Fruit fly (Drosophila melanogaster) whole organism, embryonic: ENCODE data around the gene cold.

Experiments
- Aef1 ChIP-seq: fragments of 200-800 bp; sonication (Bioruptor generic); IDR thresholded peaks from 3 replicates; pipeline ENCODE4 v1.3.6; 2022; ENCODE audit warnings: missing biosample characterization, missing genetic modification characterization
- Atf-2 ChIP-seq: fragments of 200-800 bp; sonication (Bioruptor generic); optimal IDR thresholded peaks from 2 replicates; lab custom pipeline; 2016; ENCODE audit warnings: missing biosample characterization, missing genetic modification characterization
- Bgb ChIP-seq: fragments of 200-800 bp; sonication (Bioruptor generic); IDR thresholded peaks from 2 replicates; pipeline ENCODE4 v1.3.6; 2022; ENCODE audit warnings: missing biosample characterization, missing genetic modification characterization; ENCODE audit not compliant: partially characterized antibody
- CG10462 ChIP-seq: fragments of 200-800 bp; sonication (Bioruptor generic); optimal IDR thresholded peaks from 2 replicates; lab custom pipeline; 2016; ENCODE audit warnings: missing biosample characterization, missing genetic modification characterization
- CG11504 ChIP-seq: fragments of 200-800 bp; sonication (Bioruptor generic); optimal IDR thresholded peaks from 3 replicates; lab custom pipeline; 2019; ENCODE audit warnings: missing biosample characterization, mild to moderate bottlenecking, missing genetic modification characterization, moderate library complexity
- CG12104 ChIP-seq: fragments of 200-800 bp; sonication (Bioruptor generic); optimal IDR thresholded peaks from 3 replicates; lab custom pipeline; 2016; ENCODE audit warnings: missing biosample characterization, missing genetic modification characterization
- CG12219 ChIP-seq: fragments of 200-800 bp; sonication (Bioruptor generic); optimal IDR thresholded peaks from 3 replicates; lab custom pipeline; 2018; ENCODE audit warnings: missing biosample characterization, mild to moderate bottlenecking, missing genetic modification characterization
- CG1233 ChIP-seq: fragments of 200-800 bp; sonication (Bioruptor generic); optimal IDR thresholded peaks from 4 replicates; lab custom pipeline; 2018; ENCODE audit warnings: missing biosample characterization, mild to moderate bottlenecking, missing genetic modification characterization
- CG13287 ChIP-seq: fragments of 200-800 bp; sonication (Bioruptor generic); IDR thresholded peaks from 2 replicates; pipeline ENCODE4 v1.3.6; 2022; ENCODE audit warnings: missing biosample characterization, missing genetic modification characterization; ENCODE audit not compliant: partially characterized antibody
- CG1529 ChIP-seq: fragments of 200-800 bp; sonication (Bioruptor generic); optimal IDR thresholded peaks from 3 replicates; lab custom pipeline; 2018; ENCODE audit warnings: missing biosample characterization, missing genetic modification characterization
- CG15479 ChIP-seq: fragments of 200-800 bp; sonication (Bioruptor generic); optimal IDR thresholded peaks from 3 replicates; lab custom pipeline; 2019; ENCODE audit warnings: missing biosample characterization, mild to moderate bottlenecking, missing genetic modification characterization, moderate library complexity
- CG16815 ChIP-seq: fragments of 200-800 bp; sonication (Bioruptor generic); optimal IDR thresholded peaks from 3 replicates; lab custom pipeline; 2017; ENCODE audit warnings: missing biosample characterization, mild to moderate bottlenecking, missing genetic modification characterization
- CG17829 ChIP-seq: fragments of 200-800 bp; optimal IDR thresholded peaks from 2 replicates; lab custom pipeline; 2019; ENCODE audit warnings: missing biosample characterization, mild to moderate bottlenecking, missing genetic modification characterization, moderate library complexity
- CG2120 ChIP-seq: fragments of 200-800 bp; sonication (Bioruptor generic); optimal IDR thresholded peaks from 3 replicates; lab custom pipeline; 2016; ENCODE audit warnings: missing biosample characterization, missing genetic modification characterization
- CG32772 ChIP-seq: fragments of 200-800 bp; sonication (Bioruptor generic); IDR thresholded peaks from 2 replicates; pipeline ENCODE4 v1.3.6; 2022; ENCODE audit warnings: missing biosample characterization, missing genetic modification characterization
- CG3407 ChIP-seq: fragments of 200-800 bp; sonication (Bioruptor generic); optimal IDR thresholded peaks from 2 replicates; lab custom pipeline; 2018; ENCODE audit warnings: missing biosample characterization, mild to moderate bottlenecking, missing genetic modification characterization
- CG4820 ChIP-seq: fragments of 200-800 bp; sonication (Bioruptor generic); optimal IDR thresholded peaks from 3 replicates; lab custom pipeline; 2016; ENCODE audit warnings: missing biosample characterization, missing genetic modification characterization
- CG6683 ChIP-seq: fragments of 200-800 bp; sonication (Bioruptor generic); optimal IDR thresholded peaks from 2 replicates; lab custom pipeline; 2017; ENCODE audit warnings: missing biosample characterization, mild to moderate bottlenecking, missing genetic modification characterization, missing genetic modification reagents
- CG8924 ChIP-seq: fragments of 200-800 bp; optimal IDR thresholded peaks from 3 replicates; lab custom pipeline; 2019; ENCODE audit warnings: missing biosample characterization, mild to moderate bottlenecking, missing genetic modification characterization, moderate library complexity
- Dbx ChIP-seq: fragments of 200-800 bp; sonication (Bioruptor generic); IDR thresholded peaks from 3 replicates; pipeline ENCODE4 v1.3.6; 2022; ENCODE audit warnings: missing biosample characterization, missing genetic modification characterization
- Drgx ChIP-seq: fragments of 200-800 bp; sonication (Bioruptor generic); IDR thresholded peaks from 2 replicates; pipeline ENCODE4 v1.3.6; 2022; ENCODE audit warnings: missing biosample characterization, missing genetic modification characterization
- E2f2 ChIP-seq: fragments of 200-800 bp; sonication (Bioruptor generic); IDR thresholded peaks from 2 replicates; pipeline ENCODE4 v1.3.6; 2022; ENCODE audit warnings: missing biosample characterization, missing genetic modification characterization
- Eip74EF ChIP-seq, 2 experiments: fragments of 200-800 bp in 1 of 2; fragments of >200 bp in 1 of 2; sonication (Bioruptor generic) in 1 of 2; optimal IDR thresholded peaks; 2 replicates each; lab custom pipeline; 2017 to 2019; ENCODE audit warnings: missing biosample characterization in 2 of 2, missing genetic modification characterization in 2 of 2, mild to moderate bottlenecking in 1 of 2, moderate library complexity in 1 of 2
- H15 ChIP-seq: fragments of 200-800 bp; sonication (Bioruptor generic); IDR thresholded peaks from 3 replicates; pipeline ENCODE4 v1.3.6; 2022; ENCODE audit warnings: missing biosample characterization, missing genetic modification characterization
- Hr51 ChIP-seq, 2 experiments: fragments of 200-800 bp; sonication (Bioruptor generic); optimal IDR thresholded peaks; 2 replicates in 1 of 2; 3 replicates in 1 of 2; lab custom pipeline; 2016 to 2018; ENCODE audit warnings: missing biosample characterization in 2 of 2, missing genetic modification characterization in 2 of 2, mild to moderate bottlenecking in 1 of 2, moderate library complexity in 1 of 2
- Mrtf ChIP-seq: fragments of 200-800 bp; sonication (Bioruptor generic); IDR thresholded peaks from 3 replicates; pipeline ENCODE4 v1.3.6; 2022; ENCODE audit warnings: missing biosample characterization, missing genetic modification characterization
- Side ChIP-seq: fragments of 200-800 bp; sonication (Bioruptor generic); optimal IDR thresholded peaks from 2 replicates; lab custom pipeline; 2016; ENCODE audit warnings: missing biosample characterization, missing genetic modification characterization
- Sox100B ChIP-seq: fragments of 200-800 bp; sonication (Bioruptor generic); optimal IDR thresholded peaks from 3 replicates; lab custom pipeline; 2018; ENCODE audit warnings: missing biosample characterization, mild to moderate bottlenecking, missing genetic modification characterization
- Sox102F ChIP-seq: fragments of 200-800 bp; sonication (Bioruptor generic); optimal IDR thresholded peaks from 2 replicates; lab custom pipeline; 2018; ENCODE audit warnings: missing biosample characterization, mild to moderate bottlenecking, missing genetic modification characterization, moderate library complexity
- bab2 ChIP-seq: fragments of 200-800 bp; sonication (Bioruptor generic); optimal IDR thresholded peaks from 2 replicates; lab custom pipeline; 2016; ENCODE audit warnings: missing biosample characterization, missing genetic modification characterization
- bbx ChIP-seq: fragments of 200-800 bp; sonication (Bioruptor generic); IDR thresholded peaks from 2 replicates; pipeline ENCODE4 v1.3.6; 2022; ENCODE audit warnings: missing biosample characterization, missing genetic modification characterization; ENCODE audit not compliant: partially characterized antibody
- bcd ChIP-seq: fragments of 200-800 bp; sonication (Bioruptor generic); optimal IDR thresholded peaks from 2 replicates; lab custom pipeline; 2017; ENCODE audit warnings: missing biosample characterization, mild to moderate bottlenecking, missing genetic modification characterization
- cg ChIP-seq: fragments of 200-800 bp; sonication (Bioruptor generic); optimal IDR thresholded peaks from 3 replicates; lab custom pipeline; 2019; ENCODE audit warnings: missing biosample characterization, mild to moderate bottlenecking, missing genetic modification characterization, moderate library complexity
- eve ChIP-seq, 2 experiments: fragments of >200 bp; optimal IDR thresholded peaks; 2 replicates each; lab custom pipeline; 2017; ENCODE audit warnings: missing biosample characterization in 2 of 2, missing genetic modification characterization in 2 of 2
- fd102C ChIP-seq: fragments of 200-800 bp; sonication (Bioruptor generic); optimal IDR thresholded peaks from 2 replicates; lab custom pipeline; 2018; ENCODE audit warnings: missing biosample characterization, mild to moderate bottlenecking, missing genetic modification characterization, moderate library complexity
- gsb-n ChIP-seq: fragments of 200-800 bp; sonication (Bioruptor generic); optimal IDR thresholded peaks from 3 replicates; lab custom pipeline; 2018; ENCODE audit warnings: missing biosample characterization, mild to moderate bottlenecking, missing genetic modification characterization
- lola ChIP-seq, 3 experiments: fragments of >200 bp in 2 of 3; fragments of 200-800 bp in 1 of 3; sonication (Bioruptor generic) in 1 of 3; optimal IDR thresholded peaks; 2 replicates each; lab custom pipeline; 2017 to 2019; ENCODE audit warnings: missing biosample characterization in 3 of 3, missing genetic modification characterization in 3 of 3, mild to moderate bottlenecking in 1 of 3, moderate library complexity in 1 of 3
- odd ChIP-seq: fragments of 200-800 bp; sonication (Bioruptor generic); optimal IDR thresholded peaks from 2 replicates; lab custom pipeline; 2017; ENCODE audit warnings: missing biosample characterization, mild to moderate bottlenecking, missing genetic modification characterization
- pb ChIP-seq: fragments of 200-800 bp; sonication (Bioruptor generic); optimal IDR thresholded peaks from 3 replicates; lab custom pipeline; 2016; ENCODE audit warnings: missing biosample characterization, missing genetic modification characterization
- pnt ChIP-seq: fragments of 200-800 bp; sonication (Bioruptor generic); optimal IDR thresholded peaks from 3 replicates; lab custom pipeline; 2016; ENCODE audit warnings: missing biosample characterization, missing genetic modification characterization
- sc ChIP-seq, 3 experiments: fragments of >200 bp in 2 of 3; fragments of 200-800 bp in 1 of 3; sonication (Bioruptor generic) in 1 of 3; optimal IDR thresholded peaks; 2 replicates in 2 of 3; 3 replicates in 1 of 3; lab custom pipeline; 2017; ENCODE audit warnings: mild to moderate bottlenecking in 1 of 3, missing biosample characterization in 1 of 3, missing genetic modification characterization in 1 of 3, missing genetic modification reagents in 1 of 3
- so ChIP-seq: fragments of 200-800 bp; sonication (Bioruptor generic); IDR thresholded peaks from 3 replicates; pipeline ENCODE4 v1.3.6; 2022; ENCODE audit warnings: missing biosample characterization, missing genetic modification characterization
- sug ChIP-seq: fragments of 200-800 bp; optimal IDR thresholded peaks from 2 replicates; lab custom pipeline; 2019; ENCODE audit warnings: missing biosample characterization, mild to moderate bottlenecking, missing genetic modification characterization, moderate library complexity
- tap ChIP-seq: fragments of 200-800 bp; optimal IDR thresholded peaks from 3 replicates; lab custom pipeline; 2019; ENCODE audit warnings: missing biosample characterization, mild to moderate bottlenecking, missing genetic modification characterization, moderate library complexity
- tio ChIP-seq: fragments of 200-800 bp; sonication (Bioruptor generic); optimal IDR thresholded peaks from 2 replicates; lab custom pipeline; 2017; ENCODE audit warnings: missing biosample characterization, missing genetic modification characterization, inconsistent platforms
- unc-4 ChIP-seq: fragments of 200-800 bp; sonication (Bioruptor generic); IDR thresholded peaks from 2 replicates; pipeline ENCODE4 v1.3.6; 2022; ENCODE audit warnings: missing biosample characterization, missing genetic modification characterization; ENCODE audit not compliant: partially characterized antibody
- vnd ChIP-seq: fragments of 200-800 bp; sonication (Bioruptor generic); IDR thresholded peaks from 3 replicates; pipeline ENCODE4 v1.3.6; 2022; ENCODE audit warnings: missing biosample characterization, missing genetic modification characterization; ENCODE audit not compliant: partially characterized antibody
- vvl ChIP-seq: fragments of 200-800 bp; sonication (Bioruptor generic); IDR thresholded peaks from 2 replicates; pipeline ENCODE4 v1.3.6; 2022; ENCODE audit warnings: missing biosample characterization, missing genetic modification characterization
- zfh1 ChIP-seq: fragments of 200-800 bp; sonication (Bioruptor generic); IDR thresholded peaks from 3 replicates; pipeline ENCODE4 v1.3.6; 2022; ENCODE audit warnings: missing biosample characterization, missing genetic modification characterization

Gene cold

dm6 chr2L:606165-606564 is 32.1 kb downstream of the cold start (continued):
- TF ChIP-seq so (0 out of 3 replicates have a peak, but pooled peaks have one; percentile 33), CG6683 (GFP tag; lab: Kevin White, UChicago) (no peak), CG32772 (GFP tag; lab: Robert Waterston, UW) (peak; percentile 29; the same call in 1 of the 2 replicates), bcd (GFP tag; lab: Kevin White, UChicago) (no peak), gsb-n (tag; lab: Kevin White, UChicago) (peak; percentile 35), CG12104 (GFP tag; lab: Kevin White, UChicago) (no peak), sug (tag; lab: Kevin White, UChicago) (no peak), H15 (GFP tag; lab: Robert Waterston, UW) (0 out of 3 replicates have a peak, but pooled peaks have one; percentile 33), cg (GFP tag; lab: Kevin White, UChicago) (no peak), Aef1 (GFP tag; lab: Robert Waterston, UW) (no peak), Hr51 (GFP tag; optimal IDR thresholded peaks at IDR 0.05; lab: Kevin White, UChicago) (no peak), Bgb (GFP tag; lab: Robert Waterston, UW) (no peak), fd102C (GFP tag; lab: Kevin White, UChicago) (peak; percentile 22), CG17829 (peak; percentile 63), Mrtf (GFP tag; lab: Robert Waterston, UW) (peak; percentile 28; the same call in 1 of the 3 replicates), E2f2 (GFP tag; lab: Robert Waterston, UW) (peak; percentile 17; the same call in 1 of the 2 replicates), unc-4 (GFP tag; lab: Robert Waterston, UW) (no peak), CG4820 (peak; percentile 5), bbx (GFP tag; lab: Robert Waterston, UW) (no peak), tap (tag; lab: Kevin White, UChicago) (no peak), Dbx (GFP tag; lab: Robert Waterston, UW) (no peak), Side (no peak), CG1529 (GFP tag; lab: Kevin White, UChicago) (peak; percentile 5), sc (optimal IDR thresholded peaks at IDR 0.05; lab: Kevin White, UChicago) (no peak), sc (GFP tag; optimal IDR thresholded peaks at IDR 0.05; lab: Kevin White, UChicago) (peak; percentile 41), lola (GFP tag; optimal IDR thresholded peaks at IDR 0.05; lab: Kevin White, UChicago) (peak in 1 of 3 experiments; percentile 56), Sox100B (GFP tag; lab: Kevin White, UChicago) (no peak), vnd (GFP tag; lab: Robert Waterston, UW) (no peak), pnt (peak; percentile 10), bab2 (no peak), Atf-2 (GFP tag; lab: Kevin White, UChicago) (peak; percentile 11), Drgx (GFP tag; lab: Robert Waterston, UW) (peak; percentile 92), CG15479 (peak; percentile 30), CG1233 (GFP tag; lab: Kevin White, UChicago) (peak; percentile 5), Sox102F (peak; percentile 48), CG12219 (no peak), tio (GFP tag; lab: Kevin White, UChicago) (peak; percentile 36), CG11504 (tag; lab: Kevin White, UChicago) (peak; percentile 89), CG8924 (tag; lab: Kevin White, UChicago) (peak; percentile 33), vvl (peak; percentile 27; the same call in 1 of the 2 replicates), CG16815 (GFP tag; lab: Kevin White, UChicago) (peak; percentile 67), pb (no peak), zfh1 (GFP tag; lab: Robert Waterston, UW) (peak; percentile 73), CG2120 (GFP tag; lab: Kevin White, UChicago) (no peak), CG3407 (GFP tag; lab: Kevin White, UChicago) (peak; percentile 38), eve (GFP tag; optimal IDR thresholded peaks at IDR 0.05; lab: Kevin White, UChicago) (peak in 1 of 2 experiments; percentile 69), CG13287 (no peak), Eip74EF (GFP tag; optimal IDR thresholded peaks at IDR 0.05; lab: Kevin White, UChicago) (no peak), odd (GFP tag; lab: Kevin White, UChicago) (no peak), CG10462 (GFP tag; lab: Kevin White, UChicago) (no peak)
